Worm (Caenorhabditis elegans) whole organism, L3 larva: Measurements from ENCODE around the gene F37B12.1.

Source experiments
- ZK546.5 ChIP-seq: sonication (generic microtip); optimal IDR thresholded peaks from 2 replicates; lab custom pipeline; 2017; ENCODE audit warnings: missing biosample characterization, missing genetic modification characterization
- aly-2 ChIP-seq: fragments of 150-350 bp; optimal IDR thresholded peaks from 2 replicates; lab custom pipeline; 2014; ENCODE audit warnings: missing biosample characterization, missing genetic modification characterization
- egl-27 ChIP-seq: sonication (generic microtip); optimal IDR thresholded peaks from 4 replicates; lab custom pipeline; 2017; ENCODE audit warnings: missing biosample characterization, missing genetic modification reagents, missing genetic modification characterization
- elt-1 ChIP-seq: fragments of 150-350 bp; optimal IDR thresholded peaks from 2 replicates; lab custom pipeline; 2014; ENCODE audit warnings: missing biosample characterization, missing genetic modification characterization
- elt-2 ChIP-seq: sonication (generic microtip); optimal IDR thresholded peaks from 2 replicates; lab custom pipeline; 2016; ENCODE audit warnings: missing genetic modification reagents, mild to moderate bottlenecking, missing genetic modification characterization, missing compliant biosample characterization
- eor-1 ChIP-seq, 2 experiments: fragments of 150-350 bp; optimal IDR thresholded peaks; 2 replicates each; lab custom pipeline; 2014 to 2018; ENCODE audit warnings: missing biosample characterization in 2 of 2, missing genetic modification characterization in 2 of 2
- fkh-10 ChIP-seq: sonication (generic microtip); optimal IDR thresholded peaks from 2 replicates; lab custom pipeline; 2017; ENCODE audit warnings: missing biosample characterization, missing genetic modification reagents, missing genetic modification characterization
- jun-1 ChIP-seq: fragments of 150-350 bp; optimal IDR thresholded peaks from 2 replicates; lab custom pipeline; 2014; ENCODE audit warnings: missing biosample characterization, missing genetic modification reagents, missing genetic modification characterization
- lin-39 ChIP-seq: fragments of 150-350 bp; optimal IDR thresholded peaks from 2 replicates; lab custom pipeline; 2018; ENCODE audit warnings: missing biosample characterization, missing genetic modification reagents, missing genetic modification characterization
- mdl-1 ChIP-seq: fragments of 150-350 bp; optimal IDR thresholded peaks from 2 replicates; lab custom pipeline; 2014; ENCODE audit warnings: missing biosample characterization, missing genetic modification characterization
- mml-1 ChIP-seq: fragments of 150-350 bp; sonication (generic microtip); optimal IDR thresholded peaks from 3 replicates; lab custom pipeline; 2014; ENCODE audit warnings: missing biosample characterization, missing genetic modification characterization
- nhr-11 ChIP-seq: fragments of 150-350 bp; optimal IDR thresholded peaks from 2 replicates; lab custom pipeline; 2014; ENCODE audit warnings: missing biosample characterization, missing genetic modification characterization
- nhr-12 ChIP-seq: fragments of 150-350 bp; optimal IDR thresholded peaks from 2 replicates; lab custom pipeline; 2014; ENCODE audit warnings: missing biosample characterization, missing genetic modification characterization
- nhr-237 ChIP-seq: fragments of 150-350 bp; optimal IDR thresholded peaks from 2 replicates; lab custom pipeline; 2014; ENCODE audit warnings: missing biosample characterization, missing genetic modification characterization
- nhr-43 ChIP-seq: sonication (generic microtip); optimal IDR thresholded peaks from 2 replicates; lab custom pipeline; 2016; ENCODE audit warnings: mild to moderate bottlenecking, missing genetic modification characterization, missing compliant biosample characterization; ENCODE audit not compliant: poor library complexity, severe bottlenecking
- nhr-76 ChIP-seq: fragments of 150-350 bp; sonication (generic microtip); optimal IDR thresholded peaks from 5 replicates; lab custom pipeline; 2014; ENCODE audit warnings: missing biosample characterization, missing genetic modification characterization
- pha-4 ChIP-seq: fragments of 150-350 bp; optimal IDR thresholded peaks from 2 replicates; lab custom pipeline; 2014; ENCODE audit warnings: missing biosample characterization, missing genetic modification reagents, missing genetic modification characterization
- pqm-1 ChIP-seq: fragments of 150-350 bp; optimal IDR thresholded peaks from 2 replicates; lab custom pipeline; 2017; ENCODE audit warnings: missing biosample characterization, missing genetic modification characterization, inconsistent platforms
- skn-1 ChIP-seq: fragments of 150-350 bp; optimal IDR thresholded peaks from 2 replicates; lab custom pipeline; 2014; ENCODE audit warnings: missing biosample characterization, missing genetic modification characterization
- snpc-4 ChIP-seq: fragments of 150-350 bp; optimal IDR thresholded peaks from 2 replicates; lab custom pipeline; 2014; ENCODE audit warnings: missing biosample characterization, missing genetic modification characterization
- tbx-2 ChIP-seq: sonication (generic microtip); optimal IDR thresholded peaks from 2 replicates; lab custom pipeline; 2016; ENCODE audit warnings: mild to moderate bottlenecking, missing genetic modification characterization, missing compliant biosample characterization
- unc-39 ChIP-seq: sonication (generic microtip); optimal IDR thresholded peaks from 4 replicates; lab custom pipeline; 2017; ENCODE audit warnings: missing biosample characterization, missing genetic modification characterization
- unc-62 ChIP-seq: fragments of 150-350 bp; sonication (generic microtip); optimal IDR thresholded peaks from 4 replicates; lab custom pipeline; 2014; ENCODE audit warnings: missing biosample characterization, missing genetic modification reagents, missing genetic modification characterization
- ztf-11 ChIP-seq: fragments of 150-350 bp; optimal IDR thresholded peaks from 2 replicates; lab custom pipeline; 2014; ENCODE audit warnings: missing biosample characterization, missing genetic modification characterization
- ztf-4 ChIP-seq: fragments of 150-350 bp; optimal IDR thresholded peaks from 2 replicates; lab custom pipeline; 2014; ENCODE audit warnings: missing biosample characterization, missing genetic modification characterization

Gene F37B12.1

DNA sequence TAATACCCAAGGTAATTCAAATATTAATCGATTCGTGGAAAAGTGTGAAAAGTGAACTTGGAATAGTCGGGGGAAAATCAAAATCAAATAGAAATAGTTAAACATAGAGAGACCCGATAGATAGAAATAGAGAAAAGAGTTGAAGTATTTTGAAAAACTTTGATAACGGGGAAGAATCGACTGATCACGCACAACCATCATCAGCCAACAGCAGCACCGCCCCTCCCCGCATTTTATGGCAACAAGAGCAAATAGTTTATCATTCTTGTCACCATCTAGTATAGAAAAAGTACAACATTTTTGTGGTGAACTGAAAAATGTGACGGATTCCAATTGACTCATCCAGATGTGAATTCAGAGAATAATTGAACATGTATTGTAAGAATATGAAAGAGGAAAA, 37.5 kb downstream of the F37B12.1 start:
- TF ChIP-seq elt-2 (peak; percentile 71), pqm-1 (tag; lab: Kevin White, UChicago) (peak; percentile 68), egl-27 (tag; lab: Kevin White, UChicago) (no peak)

- TF ChIP-seq elt-2 (peak; percentile 43), pqm-1 (tag; lab: Kevin White, UChicago) (peak; percentile 38), pha-4 (peak; percentile 65), jun-1 (tag; lab: Kevin White, UChicago) (peak; percentile 28), eor-1 (tag; optimal IDR thresholded peaks at IDR 0.05; lab: Kevin White, UChicago) (no peak)
These were observed 38.8 kb downstream of the F37B12.1 start for ce11 chrII:8990267-8990666.

DNA sequence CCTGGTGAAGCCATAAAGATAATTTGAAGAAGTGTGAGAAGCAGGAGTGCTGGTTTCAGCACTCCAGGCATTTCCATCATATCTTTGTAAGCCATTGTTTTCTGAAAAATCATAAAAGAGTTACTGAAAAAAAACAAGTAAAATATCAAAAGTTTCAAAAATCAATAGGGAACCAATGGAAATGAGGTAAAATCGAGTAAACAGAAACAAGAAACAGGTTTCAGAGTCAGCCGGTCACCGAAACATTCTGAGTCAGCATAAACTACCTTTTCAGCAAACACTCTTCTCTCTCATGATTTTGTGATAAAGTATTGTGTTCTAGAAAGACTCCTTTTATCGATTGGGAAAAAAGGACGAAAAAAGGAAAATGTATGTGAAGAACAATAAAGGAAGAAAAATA, 39.6 kb downstream of the F37B12.1 start, which contains the start of gene C18E9.9:
Gene C18E9.9 (minus strand): TSS at position 101 of the 400 bp plus-strand sequence.
- TF ChIP-seq pqm-1 (tag; lab: Kevin White, UChicago): peak; percentile 21
- TF ChIP-seq snpc-4 (tag; lab: Kevin White, UChicago): no peak
- TF ChIP-seq elt-2: peak; percentile 12
- no peak for TF ChIP-seq unc-39 (tag; lab: Kevin White, UChicago)
- TF ChIP-seq pha-4: peak; percentile 20

DNA sequence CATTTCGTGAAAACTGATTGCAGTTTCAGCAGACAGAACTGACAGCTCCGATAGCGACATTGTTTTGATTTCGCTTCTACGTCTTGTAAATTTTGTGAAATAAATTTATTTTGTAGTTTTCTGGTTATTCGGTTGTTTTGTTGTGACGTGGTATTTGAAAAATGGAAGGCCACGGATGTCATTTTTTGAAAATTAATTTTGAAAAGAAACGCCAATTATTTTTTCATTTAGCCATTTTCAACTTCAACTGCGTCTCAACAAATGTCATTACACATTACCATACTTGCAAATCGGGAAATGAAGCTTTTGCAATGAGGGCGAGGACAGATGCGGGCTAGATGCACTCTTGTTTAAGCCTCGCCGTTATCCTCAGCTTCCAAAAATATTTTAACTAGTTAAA, 41.1 kb downstream of the F37B12.1 start, which contains the start of gene C18E9.8:
Gene C18E9.8 (minus strand): TSS at position 101 of the 400 bp plus-strand sequence.
- TF ChIP-seq unc-62 (GFP tag; lab: Kevin White, UChicago) (no peak), elt-2 (peak; percentile 36)

DNA sequence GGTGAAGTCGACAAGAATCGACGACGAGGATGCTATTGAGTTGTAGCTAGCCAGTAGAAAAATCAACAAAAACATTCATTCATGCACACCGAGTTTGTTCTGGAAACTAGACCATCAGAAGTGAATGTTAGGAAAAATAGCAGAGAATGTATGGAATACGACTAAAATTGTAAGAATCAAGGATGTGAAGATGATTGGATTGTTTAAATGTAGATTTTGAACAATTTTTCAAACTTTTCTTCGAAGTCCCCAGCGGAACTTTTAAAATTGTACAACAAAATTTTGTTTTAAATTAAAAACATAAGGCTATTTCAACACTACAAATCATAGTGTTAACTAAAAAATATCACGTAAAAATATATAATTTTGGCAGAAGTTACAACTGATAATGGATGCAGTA, 46.4 kb downstream of the F37B12.1 start, which contains the start of gene C18E9.7:
Gene C18E9.7 (minus strand): TSS at position 101 of the 400 bp plus-strand sequence.
- no peak for TF ChIP-seq elt-1 (tag; lab: Kevin White, UChicago)
- TF ChIP-seq tbx-2 (tag; lab: Kevin White, UChicago): no peak
- TF ChIP-seq nhr-43 (tag; lab: Kevin White, UChicago): no peak
- no peak for TF ChIP-seq nhr-12 (tag; lab: Kevin White, UChicago)
- TF ChIP-seq nhr-11 (tag; lab: Kevin White, UChicago): no peak
- no peak for TF ChIP-seq skn-1
- TF ChIP-seq nhr-237: no peak
- TF ChIP-seq ztf-11: no peak
- no peak for TF ChIP-seq aly-2 (tag; lab: Kevin White, UChicago)
- no peak for TF ChIP-seq mdl-1 (tag; lab: Kevin White, UChicago)
- no peak for TF ChIP-seq fkh-10 (GFP tag; lab: Kevin White, UChicago)
- no peak for TF ChIP-seq ZK546.5 (tag; lab: Kevin White, UChicago)
- TF ChIP-seq nhr-76: no peak
- TF ChIP-seq lin-39 (tag; lab: Kevin White, UChicago): no peak
- TF ChIP-seq ztf-4 (tag; lab: Kevin White, UChicago): no peak
- TF ChIP-seq mml-1 (tag; lab: Kevin White, UChicago): no peak
